Worm (Caenorhabditis elegans): Measurements from ENCODE around the gene str-68.

DNA sequence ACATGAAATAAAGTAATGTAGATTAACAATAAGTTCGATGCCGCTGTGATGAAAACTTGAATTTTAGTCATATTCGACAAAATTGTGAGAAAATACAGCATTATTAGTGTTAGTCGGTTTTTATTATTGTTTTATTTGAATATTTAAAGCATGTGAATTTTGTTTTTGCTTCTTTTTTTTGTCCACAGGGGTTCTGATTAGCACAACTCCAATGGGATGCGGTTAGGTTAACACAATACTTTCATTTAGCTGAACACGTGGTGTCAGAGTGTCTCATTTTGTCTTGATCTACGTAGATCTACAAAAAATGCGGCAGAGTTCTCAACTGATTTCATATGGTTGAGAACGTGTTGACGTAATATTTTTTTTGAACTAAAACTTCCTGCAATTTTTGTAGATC, 38.2 kb downstream of the str-68 start, which contains the start of gene str-40:
- TF ChIP-seq K02D7.2 (tag; optimal IDR thresholded peaks at IDR 0.05) (no peak), pha-4 (tag; optimal IDR thresholded peaks at IDR 0.05) (no peak), pax-1 (tag; optimal IDR thresholded peaks at IDR 0.05) (no peak), ets-4 (tag; optimal IDR thresholded peaks at IDR 0.05) (no peak), sdc-2 (tag; optimal IDR thresholded peaks at IDR 0.05) (no peak)

Measured in whole organism, late embryonic.